Fruit fly (Drosophila melanogaster): ENCODE data around the gene ouib.

ouib gene

dm6 chr3R:8694110-8694826, 31.0 kb upstream of the ouib start:
- TF ChIP-seq CG34376 (GFP tag; optimal IDR thresholded peaks at IDR 0.05) (peak; percentile 95), Fer3 (tag; optimal IDR thresholded peaks at IDR 0.05) (peak; percentile 62), CG8388 (GFP tag; optimal IDR thresholded peaks at IDR 0.05) (no peak), CG8290 (GFP tag; optimal IDR thresholded peaks at IDR 0.05) (no peak), CG8290 (tag; optimal IDR thresholded peaks at IDR 0.05) (no peak), fu2 (GFP tag; optimal IDR thresholded peaks at IDR 0.05) (no peak), CG9727 (GFP tag; optimal IDR thresholded peaks at IDR 0.05) (peak; percentile 42), Hmr (GFP tag; optimal IDR thresholded peaks at IDR 0.05) (peak; percentile 80), BtbVII (GFP tag; optimal IDR thresholded peaks at IDR 0.05) (peak; percentile 84), pfk (GFP tag; optimal IDR thresholded peaks at IDR 0.05) (peak; percentile 33), sr (GFP tag; IDR thresholded peaks at IDR 0.05) (no peak), Chrac-16 (GFP tag; optimal IDR thresholded peaks at IDR 0.05) (no peak), trem (tag; optimal IDR thresholded peaks at IDR 0.05) (no peak), pum (GFP tag; optimal IDR thresholded peaks at IDR 0.05) (no peak), Hand (GFP tag; optimal IDR thresholded peaks at IDR 0.05) (peak; percentile 91), Rfx (GFP tag; IDR thresholded peaks at IDR 0.05) (peak; percentile 66; the same call in 1 of the 2 replicates), CG13775 (GFP tag; optimal IDR thresholded peaks at IDR 0.05) (peak; percentile 17), CG4328 (GFP tag; optimal IDR thresholded peaks at IDR 0.05) (peak; percentile 32), dpn (GFP tag; optimal IDR thresholded peaks at IDR 0.05) (peak in 1 of 2 experiments; percentile 10), emc (GFP tag; optimal IDR thresholded peaks at IDR 0.05) (no peak), CG10321 (GFP tag; IDR thresholded peaks at IDR 0.05) (peak; percentile 20; the same call in 1 of the 2 replicates), CG4282 (GFP tag; optimal IDR thresholded peaks at IDR 0.05) (no peak), Dll (GFP tag; IDR thresholded peaks at IDR 0.05; ENCODE audit: partially characterized antibody) (no peak), CG10431 (GFP tag; optimal IDR thresholded peaks at IDR 0.05) (no peak), Adf1 (GFP tag; IDR thresholded peaks at IDR 0.05) (peak; percentile 63; the same call in 1 of the 2 replicates), NFAT (GFP tag; IDR thresholded peaks at IDR 0.05) (peak; percentile 36; the same call in 1 of the 2 replicates), CG10267 (tag; optimal IDR thresholded peaks at IDR 0.05) (no peak), CG30020 (tag; optimal IDR thresholded peaks at IDR 0.05) (no peak), pnt (GFP tag; optimal IDR thresholded peaks at IDR 0.05) (no peak), CG10565 (GFP tag; optimal IDR thresholded peaks at IDR 0.05) (no peak), tll (GFP tag; optimal IDR thresholded peaks at IDR 0.05) (peak in 1 of 2 experiments; percentile 80), CG14965 (GFP tag; optimal IDR thresholded peaks at IDR 0.05; ENCODE audit: borderline replicate concordance) (no peak), CG14014 (GFP tag; IDR thresholded peaks at IDR 0.05) (0 out of 2 replicates have a peak, but pooled peaks have one; percentile 45), scrt (GFP tag; optimal IDR thresholded peaks at IDR 0.05) (peak; percentile 37), Meics (GFP tag; optimal IDR thresholded peaks at IDR 0.05) (peak; percentile 54), CG17568 (GFP tag; optimal IDR thresholded peaks at IDR 0.05) (peak; percentile 44), caup (GFP tag; optimal IDR thresholded peaks at IDR 0.05; ENCODE audit: severe bottlenecking) (peak; percentile 59), tap (tag; optimal IDR thresholded peaks at IDR 0.05) (no peak), Lhr (GFP tag; optimal IDR thresholded peaks at IDR 0.05) (no peak), wdn (GFP tag; IDR thresholded peaks at IDR 0.05) (peak; percentile 47; the same call in 1 of the 2 replicates), seq (GFP tag; IDR thresholded peaks at IDR 0.05) (peak; percentile 89), so (GFP tag; IDR thresholded peaks at IDR 0.05) (peak; percentile 67; the same call in 1 of the 3 replicates), CG9609 (GFP tag; optimal IDR thresholded peaks at IDR 0.05) (no peak), CG13296 (GFP tag; optimal IDR thresholded peaks at IDR 0.05) (peak; percentile 80), CG18619 (GFP tag; optimal IDR thresholded peaks at IDR 0.05) (peak; percentile 29), pan (optimal IDR thresholded peaks at IDR 0.05) (no peak), pan (GFP tag; optimal IDR thresholded peaks at IDR 0.05 in 1 of 2, IDR thresholded peaks at IDR 0.05 in 1 of 2) (peak in 1 of 2 experiments; percentile 20), odd (GFP tag; optimal IDR thresholded peaks at IDR 0.05) (peak; percentile 55), B-H1 (GFP tag; IDR thresholded peaks at IDR 0.05) (no peak)
